Worm (Caenorhabditis elegans): ENCODE data around the gene srv-5.

DNA sequence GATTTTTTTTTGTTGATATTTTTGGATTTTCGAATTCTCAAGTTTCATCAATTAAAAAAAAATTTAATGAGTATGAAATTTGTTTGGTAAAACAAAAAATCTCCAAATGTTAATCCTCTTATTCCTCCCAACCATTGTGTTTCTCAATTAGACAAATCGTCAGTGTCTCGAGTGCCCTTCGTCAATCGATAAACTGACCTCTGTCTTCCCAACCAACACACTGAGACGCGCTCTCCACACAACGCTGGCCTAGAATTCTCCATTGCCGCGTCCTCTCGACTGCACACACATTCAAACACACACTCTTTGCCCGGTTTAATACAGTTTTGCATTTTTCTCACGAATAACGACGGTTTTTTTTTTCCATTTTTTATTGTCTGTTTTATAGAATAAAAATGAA is 2.6 kb downstream of the srv-5 start, which contains the start of gene taf-11.1:
- TF ChIP-seq zag-1 (tag; optimal IDR thresholded peaks at IDR 0.05) (no peak), ceh-82 (tag; optimal IDR thresholded peaks at IDR 0.05) (no peak), nhr-48 (tag; optimal IDR thresholded peaks at IDR 0.05) (no peak), lsy-2 (tag; optimal IDR thresholded peaks at IDR 0.05) (peak in 1 of 2 experiments; percentile 28)

Data from whole organism, L4 larva.